Worm (Caenorhabditis elegans) whole organism, midembryonic: Measurements from ENCODE around the gene sru-1.

Source experiments
- T22C8.4 ChIP-seq: fragments of 200-800 bp; sonication (Bioruptor generic); IDR thresholded peaks from 2 replicates; pipeline ENCODE4 v1.3.6; 2022; ENCODE audit warnings: missing genetic modification characterization, missing compliant biosample characterization
- cog-1 ChIP-seq: sonication (generic microtip); optimal IDR thresholded peaks from 2 replicates; lab custom pipeline; 2016; ENCODE audit warnings: missing genetic modification characterization, missing compliant biosample characterization
- flt-1 ChIP-seq: fragments of 200-800 bp; sonication (Bioruptor generic); IDR thresholded peaks from 2 replicates; pipeline ENCODE4 v1.3.6; 2022; ENCODE audit warnings: missing genetic modification characterization, missing compliant biosample characterization
- klf-2 ChIP-seq: fragments of 200-800 bp; sonication (Bioruptor generic); conservative IDR thresholded peaks from 2 replicates; pipeline ENCODE4 v1.3.6; 2022; ENCODE audit warnings: missing genetic modification reagents, missing genetic modification characterization, missing compliant biosample characterization
- med-1 ChIP-seq: sonication (generic microtip); optimal IDR thresholded peaks from 2 replicates; lab custom pipeline; 2017; ENCODE audit warnings: missing genetic modification characterization, mild to moderate bottlenecking, missing compliant biosample characterization, antibody characterized with exemption, missing genetic modification reagents; ENCODE audit not compliant: insufficient read depth
- ref-1 ChIP-seq: fragments of 200-800 bp; sonication (Bioruptor generic); conservative IDR thresholded peaks from 2 replicates; pipeline ENCODE4 v1.3.6; 2022; ENCODE audit warnings: missing genetic modification reagents, missing genetic modification characterization, missing compliant biosample characterization
- tab-1 ChIP-seq: fragments of 200-800 bp; sonication (Bioruptor generic); IDR thresholded peaks from 2 replicates; pipeline ENCODE4 v1.3.6; 2022; ENCODE audit warnings: missing genetic modification characterization, missing compliant biosample characterization
- ztf-23 ChIP-seq: fragments of 200-800 bp; sonication (Bioruptor generic); IDR thresholded peaks from 2 replicates; pipeline ENCODE4 v1.3.6; 2022; ENCODE audit warnings: missing genetic modification reagents, missing genetic modification characterization, missing compliant biosample characterization
- ztf-29 ChIP-seq: fragments of 200-800 bp; sonication (Bioruptor generic); IDR thresholded peaks from 2 replicates; pipeline ENCODE4 v1.3.6; 2022; ENCODE audit warnings: missing genetic modification reagents, missing genetic modification characterization, missing compliant biosample characterization

Gene sru-1

ce11 chrIV:9511221-9511638 is 22.8 kb downstream of the sru-1 start:
- no peak for TF ChIP-seq ref-1 (GFP tag; lab: Robert Waterston, UW)

ce11 chrIV:9511640-9512039 is 23.2 kb downstream of the sru-1 start:
- TF ChIP-seq klf-2 = no peak
- no peak for TF ChIP-seq T22C8.4 (GFP tag; lab: Robert Waterston, UW)

ce11 chrIV:9512836-9513235 is 24.4 kb downstream of the sru-1 start, which contains the start of gene C33A12.3:
TSS of gene C33A12.3 (minus strand) at chrIV:9513002.
- no peak for TF ChIP-seq ztf-23 (GFP tag; lab: Robert Waterston, UW)
- no peak for TF ChIP-seq T22C8.4 (GFP tag; lab: Robert Waterston, UW)
- TF ChIP-seq cog-1 (tag; lab: Kevin White, UChicago) = no peak
- no peak for TF ChIP-seq tab-1 (GFP tag; lab: Robert Waterston, UW)
- no peak for TF ChIP-seq ztf-29
- TF ChIP-seq med-1 = no peak
- TF ChIP-seq ref-1 (GFP tag; lab: Robert Waterston, UW) = no peak
- TF ChIP-seq flt-1 = no peak
- no peak for TF ChIP-seq klf-2

- TF ChIP-seq tab-1 (GFP tag; lab: Robert Waterston, UW) (no peak), klf-2 (no peak)
Measured at ce11 chrIV:9513360-9513777, 25.0 kb downstream of the sru-1 start.

- TF ChIP-seq med-1 (no peak), ztf-23 (GFP tag; lab: Robert Waterston, UW) (no peak), tab-1 (GFP tag; lab: Robert Waterston, UW) (no peak), cog-1 (tag; lab: Kevin White, UChicago) (no peak), T22C8.4 (GFP tag; lab: Robert Waterston, UW) (no peak), klf-2 (no peak), ztf-29 (no peak), ref-1 (GFP tag; lab: Robert Waterston, UW) (no peak), flt-1 (no peak)
Measured at ce11 chrIV:9514132-9514531, 25.7 kb downstream of the sru-1 start.

- no peak for TF ChIP-seq klf-2
Measured at ce11 chrIV:9516831-9517230, 28.4 kb downstream of the sru-1 start, which contains the start of gene C33A12.19. TSS of gene C33A12.19 (plus strand) at chrIV:9516999.

- no peak for TF ChIP-seq med-1
Measured at ce11 chrIV:9518608-9519007, 30.2 kb downstream of the sru-1 start, which contains the start of gene nlp-35. TSS of gene nlp-35 (minus strand) at chrIV:9518926.

ce11 chrIV:9520629-9521028 is 32.2 kb downstream of the sru-1 start:
- no peak for TF ChIP-seq ztf-29
- TF ChIP-seq ztf-23 (GFP tag; lab: Robert Waterston, UW) = no peak
- TF ChIP-seq tab-1 (GFP tag; lab: Robert Waterston, UW) = no peak
- no peak for TF ChIP-seq cog-1 (tag; lab: Kevin White, UChicago)
- TF ChIP-seq klf-2 = no peak
- no peak for TF ChIP-seq T22C8.4 (GFP tag; lab: Robert Waterston, UW)
- no peak for TF ChIP-seq flt-1
- TF ChIP-seq med-1 = no peak

- TF ChIP-seq cog-1 (tag; lab: Kevin White, UChicago) (no peak), ref-1 (GFP tag; lab: Robert Waterston, UW) (no peak), ztf-29 (no peak)
Measured at ce11 chrIV:9523139-9523538, 34.7 kb downstream of the sru-1 start.

ce11 chrIV:9524849-9525460 is 36.5 kb downstream of the sru-1 start, which contains the start of gene ndua-5:
TSS of gene ndua-5 (minus strand) at chrIV:9524899.
- TF ChIP-seq tab-1 (GFP tag; lab: Robert Waterston, UW) (no peak), ref-1 (GFP tag; lab: Robert Waterston, UW) (no peak), T22C8.4 (GFP tag; lab: Robert Waterston, UW) (no peak), med-1 (no peak), ztf-29 (no peak), flt-1 (no peak), ztf-23 (GFP tag; lab: Robert Waterston, UW) (no peak), klf-2 (no peak), cog-1 (tag; lab: Kevin White, UChicago) (no peak)

- no peak for TF ChIP-seq ztf-23 (GFP tag; lab: Robert Waterston, UW)
- no peak for TF ChIP-seq ztf-29
- no peak for TF ChIP-seq flt-1
- TF ChIP-seq med-1 = no peak
- no peak for TF ChIP-seq cog-1 (tag; lab: Kevin White, UChicago)
- TF ChIP-seq klf-2 = no peak
- TF ChIP-seq tab-1 (GFP tag; lab: Robert Waterston, UW) = no peak
Measured at ce11 chrIV:9525682-9526416, 37.4 kb downstream of the sru-1 start, which contains the start of gene elo-1. TSS of gene elo-1 (plus strand) at chrIV:9526366.

ce11 chrIV:9527002-9527401 is 38.6 kb downstream of the sru-1 start:
- TF ChIP-seq med-1 (no peak), ref-1 (GFP tag; lab: Robert Waterston, UW) (no peak), tab-1 (GFP tag; lab: Robert Waterston, UW) (no peak), klf-2 (no peak), ztf-29 (no peak), T22C8.4 (GFP tag; lab: Robert Waterston, UW) (no peak)
